Fruit fly (Drosophila melanogaster) whole organism, embryonic: Measurements from ENCODE around the gene Atx2.

ENCODE experiments used
- Atf6 ChIP-seq: fragments of 200-800 bp; sonication (Bioruptor generic); IDR thresholded peaks from 2 replicates; pipeline ENCODE4 v1.3.6; 2022; ENCODE audit warnings: missing biosample characterization, missing genetic modification characterization
- CG10209 ChIP-seq: fragments of 200-800 bp; sonication (Bioruptor generic); optimal IDR thresholded peaks from 3 replicates; lab custom pipeline; 2017; ENCODE audit warnings: missing biosample characterization, mild to moderate bottlenecking, missing genetic modification characterization, missing genetic modification reagents
- CG10366 ChIP-seq: fragments of 200-800 bp; sonication (Bioruptor generic); IDR thresholded peaks from 2 replicates; pipeline ENCODE4 v1.3.6; 2022; ENCODE audit warnings: missing biosample characterization, missing genetic modification characterization
- CG10979 ChIP-seq: fragments of 200-800 bp; sonication (Bioruptor generic); optimal IDR thresholded peaks from 2 replicates; lab custom pipeline; 2018; ENCODE audit warnings: missing biosample characterization, mild to moderate bottlenecking, missing genetic modification characterization, moderate library complexity
- CG12391 ChIP-seq: fragments of 200-800 bp; sonication (Bioruptor generic); optimal IDR thresholded peaks from 3 replicates; lab custom pipeline; 2018; ENCODE audit warnings: missing biosample characterization, mild to moderate bottlenecking, missing genetic modification characterization, moderate library complexity
- CG17612 ChIP-seq: fragments of 200-800 bp; sonication (Bioruptor generic); IDR thresholded peaks from 2 replicates; pipeline ENCODE4 v1.3.6; 2022; ENCODE audit warnings: missing biosample characterization, missing genetic modification characterization
- CG18262 ChIP-seq: fragments of 200-800 bp; optimal IDR thresholded peaks from 3 replicates; lab custom pipeline; 2019; ENCODE audit warnings: missing biosample characterization, mild to moderate bottlenecking, missing genetic modification characterization, moderate library complexity
- CG2120 ChIP-seq: fragments of 200-800 bp; sonication (Bioruptor generic); optimal IDR thresholded peaks from 3 replicates; lab custom pipeline; 2016; ENCODE audit warnings: missing biosample characterization, missing genetic modification characterization
- CG32532 ChIP-seq: fragments of 200-800 bp; sonication (Bioruptor generic); IDR thresholded peaks from 2 replicates; pipeline ENCODE4 v1.3.6; 2022; ENCODE audit warnings: missing biosample characterization, missing genetic modification characterization
- CG6689 ChIP-seq: fragments of 200-800 bp; sonication (Bioruptor generic); IDR thresholded peaks from 2 replicates; pipeline ENCODE4 v1.3.6; 2022; ENCODE audit warnings: missing biosample characterization, missing genetic modification characterization
- CG6765 ChIP-seq: fragments of 200-800 bp; sonication (Bioruptor generic); optimal IDR thresholded peaks from 3 replicates; lab custom pipeline; 2017; ENCODE audit warnings: missing biosample characterization, mild to moderate bottlenecking, missing genetic modification characterization
- CG6854 ChIP-seq: fragments of 200-800 bp; sonication (Bioruptor generic); optimal IDR thresholded peaks from 3 replicates; lab custom pipeline; 2017; ENCODE audit warnings: missing biosample characterization, mild to moderate bottlenecking, missing genetic modification characterization
- CG7357 ChIP-seq: fragments of 200-800 bp; sonication (Bioruptor generic); IDR thresholded peaks from 3 replicates; pipeline ENCODE4 v1.3.6; 2022; ENCODE audit warnings: missing biosample characterization, missing genetic modification characterization
- CG7556 ChIP-seq: fragments of 200-800 bp; sonication (Bioruptor generic); optimal IDR thresholded peaks from 2 replicates; lab custom pipeline; 2017; ENCODE audit warnings: missing biosample characterization, mild to moderate bottlenecking, missing genetic modification characterization
- CG8388 ChIP-seq: fragments of 200-800 bp; sonication (Bioruptor generic); optimal IDR thresholded peaks from 2 replicates; lab custom pipeline; 2019; ENCODE audit warnings: missing biosample characterization, mild to moderate bottlenecking, missing genetic modification characterization, moderate library complexity
- CG8478 ChIP-seq: fragments of >200 bp; optimal IDR thresholded peaks from 2 replicates; lab custom pipeline; 2018
- CG8924 ChIP-seq: fragments of 200-800 bp; optimal IDR thresholded peaks from 3 replicates; lab custom pipeline; 2019; ENCODE audit warnings: missing biosample characterization, mild to moderate bottlenecking, missing genetic modification characterization, moderate library complexity
- CG9215 ChIP-seq: fragments of 200-800 bp; sonication (Bioruptor generic); IDR thresholded peaks from 2 replicates; pipeline ENCODE4 v1.3.6; 2022; ENCODE audit warnings: missing biosample characterization, missing genetic modification characterization
- CG9817 ChIP-seq: fragments of 200-800 bp; sonication (Bioruptor generic); optimal IDR thresholded peaks from 2 replicates; lab custom pipeline; 2018; ENCODE audit warnings: missing biosample characterization, mild to moderate bottlenecking, missing genetic modification characterization, moderate library complexity
- D19A ChIP-seq: fragments of 200-800 bp; optimal IDR thresholded peaks from 3 replicates; lab custom pipeline; 2019; ENCODE audit warnings: missing biosample characterization, mild to moderate bottlenecking, missing genetic modification characterization, moderate library complexity
- Dbx ChIP-seq: fragments of 200-800 bp; sonication (Bioruptor generic); IDR thresholded peaks from 3 replicates; pipeline ENCODE4 v1.3.6; 2022; ENCODE audit warnings: missing biosample characterization, missing genetic modification characterization
- E2f1 ChIP-seq: fragments of 200-800 bp; sonication (Bioruptor generic); IDR thresholded peaks from 2 replicates; pipeline ENCODE4 v1.3.6; 2022; ENCODE audit warnings: missing biosample characterization, missing genetic modification characterization
- Ets65A ChIP-seq: fragments of 200-800 bp; sonication (Bioruptor generic); peaks from one replicate; lab custom pipeline; 2016; ENCODE audit warnings: missing biosample characterization, missing genetic modification characterization
- Fer1 ChIP-seq: fragments of 200-800 bp; sonication (Bioruptor generic); optimal IDR thresholded peaks from 2 replicates; lab custom pipeline; 2017; ENCODE audit warnings: missing biosample characterization, mild to moderate bottlenecking, missing genetic modification characterization
- H2.0 ChIP-seq: fragments of 200-800 bp; sonication (Bioruptor generic); IDR thresholded peaks from 2 replicates; pipeline ENCODE4 v1.3.6; 2022; ENCODE audit warnings: missing biosample characterization, missing genetic modification characterization
- Hr3 ChIP-seq: fragments of 200-800 bp; sonication (Bioruptor generic); optimal IDR thresholded peaks from 3 replicates; lab custom pipeline; 2016; ENCODE audit warnings: missing biosample characterization, missing genetic modification characterization
- MESR4 ChIP-seq: fragments of 200-800 bp; sonication (Bioruptor generic); optimal IDR thresholded peaks from 2 replicates; lab custom pipeline; 2018; ENCODE audit warnings: missing biosample characterization, mild to moderate bottlenecking, missing genetic modification characterization, moderate library complexity
- Meics ChIP-seq: fragments of 200-800 bp; sonication (Bioruptor generic); optimal IDR thresholded peaks from 2 replicates; lab custom pipeline; 2017; ENCODE audit warnings: missing biosample characterization, mild to moderate bottlenecking, missing genetic modification characterization
- Myb ChIP-seq: fragments of 200-800 bp; sonication (Bioruptor generic); optimal IDR thresholded peaks from 2 replicates; lab custom pipeline; 2016; ENCODE audit warnings: missing biosample characterization, missing genetic modification characterization
- PHDP ChIP-seq: fragments of 200-800 bp; sonication (Bioruptor generic); optimal IDR thresholded peaks from 3 replicates; lab custom pipeline; 2018; ENCODE audit warnings: missing biosample characterization, mild to moderate bottlenecking, missing genetic modification characterization, moderate library complexity
- Ptx1 ChIP-seq: fragments of 200-800 bp; sonication (Bioruptor generic); IDR thresholded peaks from 2 replicates; pipeline ENCODE4 v1.3.6; 2022; ENCODE audit warnings: missing biosample characterization, missing genetic modification characterization
- Rfx ChIP-seq: fragments of 200-800 bp; sonication (Bioruptor generic); IDR thresholded peaks from 2 replicates; pipeline ENCODE4 v1.3.6; 2022; ENCODE audit warnings: missing biosample characterization, missing genetic modification characterization
- Vsx1 ChIP-seq: fragments of 200-800 bp; sonication (Bioruptor generic); optimal IDR thresholded peaks from 2 replicates; lab custom pipeline; 2017; ENCODE audit warnings: missing biosample characterization, mild to moderate bottlenecking, missing genetic modification characterization, missing genetic modification reagents
- bsh ChIP-seq, 2 experiments: fragments of 200-800 bp; sonication (Bioruptor generic); optimal IDR thresholded peaks; 2 replicates each; lab custom pipeline; 2017 to 2018; ENCODE audit warnings: mild to moderate bottlenecking in 2 of 2, missing biosample characterization in 2 of 2, missing genetic modification characterization in 2 of 2, moderate library complexity in 1 of 2
- dysf ChIP-seq: fragments of 200-800 bp; sonication (Bioruptor generic); IDR thresholded peaks from 3 replicates; pipeline ENCODE4 v1.3.6; 2022; ENCODE audit warnings: missing biosample characterization, missing genetic modification characterization
- ems ChIP-seq: fragments of 200-800 bp; sonication (Bioruptor generic); optimal IDR thresholded peaks from 3 replicates; lab custom pipeline; 2016; ENCODE audit warnings: missing biosample characterization, missing genetic modification characterization
- esg ChIP-seq: fragments of 200-800 bp; sonication (Bioruptor generic); conservative IDR thresholded peaks from 2 replicates; pipeline ENCODE4 v1.3.6; 2022; ENCODE audit warnings: missing biosample characterization, missing genetic modification characterization
- fd3F ChIP-seq: fragments of 200-800 bp; sonication (Bioruptor generic); optimal IDR thresholded peaks from 2 replicates; lab custom pipeline; 2018; ENCODE audit warnings: missing biosample characterization, mild to moderate bottlenecking, missing genetic modification characterization, moderate library complexity
- fd96Cb ChIP-seq: fragments of 200-800 bp; sonication (Bioruptor generic); optimal IDR thresholded peaks from 2 replicates; lab custom pipeline; 2018; ENCODE audit warnings: missing biosample characterization, mild to moderate bottlenecking, missing genetic modification characterization, moderate library complexity
- gem ChIP-seq: fragments of 200-800 bp; sonication (Bioruptor generic); optimal IDR thresholded peaks from 2 replicates; lab custom pipeline; 2019; ENCODE audit warnings: missing biosample characterization, mild to moderate bottlenecking, missing genetic modification characterization, moderate library complexity
- pan ChIP-seq, 4 experiments: fragments of >200 bp in 3 of 4; fragments of 200-800 bp in 1 of 4; sonication (Bioruptor generic) in 1 of 4; optimal IDR thresholded peaks in 3 of 4; IDR thresholded peaks in 1 of 4; 2 replicates each; pipeline versions ENCODE4 v1.3.6 to Lab custom; 2017 to 2022; ENCODE audit warnings: missing biosample characterization in 2 of 4, missing genetic modification characterization in 2 of 4, mixed read lengths in 1 of 4
- psq ChIP-seq: fragments of 200-800 bp; sonication (Bioruptor generic); optimal IDR thresholded peaks from 2 replicates; lab custom pipeline; 2017; ENCODE audit warnings: missing biosample characterization, missing genetic modification characterization
- row ChIP-seq: fragments of 200-800 bp; sonication (Bioruptor generic); IDR thresholded peaks from 3 replicates; pipeline ENCODE4 v1.3.6; 2022; ENCODE audit warnings: missing biosample characterization, missing genetic modification characterization
- salm ChIP-seq: fragments of 200-800 bp; sonication (Bioruptor generic); optimal IDR thresholded peaks from 2 replicates; lab custom pipeline; 2018; ENCODE audit warnings: missing biosample characterization, mild to moderate bottlenecking, missing genetic modification characterization
- sens ChIP-seq: fragments of 200-800 bp; sonication (Bioruptor generic); peaks from one replicate; lab custom pipeline; 2016; ENCODE audit warnings: missing biosample characterization, missing genetic modification characterization
- so ChIP-seq: fragments of 200-800 bp; sonication (Bioruptor generic); IDR thresholded peaks from 3 replicates; pipeline ENCODE4 v1.3.6; 2022; ENCODE audit warnings: missing biosample characterization, missing genetic modification characterization
- ssp ChIP-seq: fragments of 200-800 bp; sonication (Bioruptor generic); IDR thresholded peaks from 2 replicates; pipeline ENCODE4 v1.3.6; 2022; ENCODE audit warnings: missing biosample characterization, missing genetic modification characterization
- stc ChIP-seq: fragments of 200-800 bp; sonication (Bioruptor generic); IDR thresholded peaks from 2 replicates; pipeline ENCODE4 v1.3.6; 2022; ENCODE audit warnings: missing biosample characterization, missing genetic modification characterization
- ttk ChIP-seq: fragments of 200-800 bp; sonication (Bioruptor generic); IDR thresholded peaks from 2 replicates; pipeline ENCODE4 v2.1.2; 2022; ENCODE audit warnings: missing biosample characterization, missing genetic modification characterization
- vvl ChIP-seq: fragments of 200-800 bp; sonication (Bioruptor generic); IDR thresholded peaks from 2 replicates; pipeline ENCODE4 v1.3.6; 2022; ENCODE audit warnings: missing biosample characterization, missing genetic modification characterization

Gene Atx2

DNA sequence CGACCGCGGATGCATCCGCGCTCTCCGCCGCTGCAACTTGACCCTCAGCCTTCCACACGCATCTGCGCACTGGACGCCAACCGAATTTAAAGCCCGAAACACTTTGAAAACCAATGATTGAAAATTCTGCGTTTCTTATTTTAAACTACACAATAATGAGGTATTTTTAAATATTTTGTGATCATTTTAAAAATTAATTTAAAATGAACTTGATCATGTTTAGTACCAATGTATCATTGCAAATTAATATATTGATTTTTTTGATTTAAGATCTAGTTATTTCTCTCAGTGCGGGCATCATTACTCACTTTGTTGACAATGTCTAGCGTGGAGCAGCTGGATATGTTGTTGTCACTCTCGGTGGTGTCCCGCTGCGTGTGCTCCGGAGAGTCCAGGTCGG is 41.4 kb upstream of the Atx2 start (continued):
- peak; percentile 8 for TF ChIP-seq CG6765 (GFP tag; lab: Kevin White, UChicago)
- peak in 1 of 2 experiments; percentile 62 for TF ChIP-seq bsh (GFP tag; optimal IDR thresholded peaks at IDR 0.05; lab: Kevin White, UChicago)
- TF ChIP-seq salm (tag; lab: Kevin White, UChicago), result peak; percentile 16
- TF ChIP-seq Vsx1 (GFP tag; lab: Kevin White, UChicago), result no peak
- TF ChIP-seq ttk (GFP tag; lab: Robert Waterston, UW), result peak; percentile 18; the same call in 1 of the 2 replicates
- TF ChIP-seq CG10209 (GFP tag; lab: Kevin White, UChicago), result peak; percentile 37
- 0 out of 2 replicates have a peak, but pooled peaks have one; percentile 29 for TF ChIP-seq CG6689 (GFP tag; lab: Robert Waterston, UW)
- no peak for TF ChIP-seq CG9215 (GFP tag; lab: Robert Waterston, UW)
- TF ChIP-seq CG9817 (tag; lab: Kevin White, UChicago), result peak; percentile 39
- no peak for TF ChIP-seq Myb (GFP tag; lab: Kevin White, UChicago)
- TF ChIP-seq CG32532 (GFP tag; lab: Robert Waterston, UW), result peak; percentile 37; the same call in 1 of the 2 replicates
- no peak for TF ChIP-seq CG7357 (GFP tag; lab: Robert Waterston, UW)
- TF ChIP-seq Atf6 (GFP tag; lab: Robert Waterston, UW), result 0 out of 2 replicates have a peak, but pooled peaks have one; percentile 10
- peak; percentile 62 for TF ChIP-seq CG12391
- TF ChIP-seq Dbx (GFP tag; lab: Robert Waterston, UW), result 0 out of 3 replicates have a peak, but pooled peaks have one; percentile 29
- TF ChIP-seq H2.0 (GFP tag; lab: Robert Waterston, UW), result peak; percentile 23; the same call in 1 of the 2 replicates
- TF ChIP-seq Ptx1 (GFP tag; lab: Robert Waterston, UW), result peak; percentile 39; the same call in 1 of the 2 replicates
- TF ChIP-seq Meics (GFP tag; lab: Kevin White, UChicago), result peak; percentile 13
- TF ChIP-seq Fer1, result peak; percentile 59
- peak; percentile 44 for TF ChIP-seq CG10979
- peak; percentile 82 for TF ChIP-seq gem (tag; lab: Kevin White, UChicago)
- TF ChIP-seq Ets65A (GFP tag; lab: Kevin White, UChicago), result peak; percentile 68
- peak; percentile 35 for TF ChIP-seq CG2120 (GFP tag; lab: Kevin White, UChicago)
- TF ChIP-seq CG8388 (GFP tag; lab: Kevin White, UChicago), result peak; percentile 64
- TF ChIP-seq D19A (tag; lab: Kevin White, UChicago), result no peak
- no peak for TF ChIP-seq CG8478 (lab: Kevin White, UChicago)
- peak; percentile 39 for TF ChIP-seq Rfx (GFP tag; lab: Robert Waterston, UW)
- TF ChIP-seq PHDP, result peak; percentile 63
- 0 out of 3 replicates have a peak, but pooled peaks have one; percentile 51 for TF ChIP-seq so
- TF ChIP-seq sens (GFP tag; lab: Kevin White, UChicago), result peak; percentile 75
- peak; percentile 29 for TF ChIP-seq fd96Cb (tag; lab: Kevin White, UChicago)
- peak; percentile 8 for TF ChIP-seq fd3F (GFP tag; lab: Kevin White, UChicago)
- TF ChIP-seq esg (GFP tag; lab: Robert Waterston, UW), result peak; percentile 45; the same call in 1 of the 2 replicates
- TF ChIP-seq psq (GFP tag; lab: Kevin White, UChicago), result no peak
- 0 out of 2 replicates have a peak, but pooled peaks have one; percentile 27 for TF ChIP-seq stc (GFP tag; lab: Robert Waterston, UW)
- TF ChIP-seq CG7556 (GFP tag; lab: Kevin White, UChicago), result peak; percentile 73
- peak; percentile 40; the same call in 1 of the 3 replicates for TF ChIP-seq dysf
- 0 out of 2 replicates have a peak, but pooled peaks have one; percentile 27 for TF ChIP-seq ssp
- no peak for TF ChIP-seq pan (optimal IDR thresholded peaks at IDR 0.05; lab: Kevin White, UChicago)
- peak in 1 of 2 experiments; percentile 65 for TF ChIP-seq pan (GFP tag; optimal IDR thresholded peaks at IDR 0.05 in 1 of 2, IDR thresholded peaks at IDR 0.05 in 1 of 2)
- TF ChIP-seq CG6854, result no peak
- no peak for TF ChIP-seq MESR4
- peak; percentile 11 for TF ChIP-seq Hr3 (GFP tag; lab: Kevin White, UChicago)
- peak; percentile 74 for TF ChIP-seq row (GFP tag; lab: Robert Waterston, UW)
- 0 out of 2 replicates have a peak, but pooled peaks have one; percentile 21 for TF ChIP-seq E2f1 (GFP tag; lab: Robert Waterston, UW)
- TF ChIP-seq CG17612, result no peak
- peak; percentile 11 for TF ChIP-seq ems (GFP tag; lab: Kevin White, UChicago)
- TF ChIP-seq CG18262, result peak; percentile 47
- TF ChIP-seq CG8924 (tag; lab: Kevin White, UChicago), result peak; percentile 9
- TF ChIP-seq CG10366 (GFP tag; lab: Robert Waterston, UW), result peak; percentile 62
- peak; percentile 77 for TF ChIP-seq vvl (GFP tag; lab: Robert Waterston, UW)
